Worm (Caenorhabditis elegans) whole organism, L2 larva: ENCODE results near the gene F10A3.12.

Source experiments
- C34F6.9 ChIP-seq: fragments of 150-350 bp; optimal IDR thresholded peaks from 2 replicates; lab custom pipeline; 2014; ENCODE audit warnings: missing biosample characterization, missing genetic modification characterization
- F13H6.1 ChIP-seq: sonication (generic microtip); optimal IDR thresholded peaks from 2 replicates; lab custom pipeline; 2016; ENCODE audit warnings: missing genetic modification characterization, missing compliant biosample characterization
- R02D3.7 ChIP-seq: fragments of 150-350 bp; optimal IDR thresholded peaks from 2 replicates; lab custom pipeline; 2014; ENCODE audit warnings: missing biosample characterization, missing genetic modification characterization
- Y55F3AM.14 ChIP-seq: fragments of 200-800 bp; sonication (Bioruptor generic); optimal IDR thresholded peaks from 2 replicates; lab custom pipeline; 2018; ENCODE audit warnings: mild to moderate bottlenecking, missing genetic modification characterization, missing compliant biosample characterization
- ZK546.5 ChIP-seq: sonication (generic microtip); optimal IDR thresholded peaks from 2 replicates; lab custom pipeline; 2017; ENCODE audit warnings: missing biosample characterization, missing genetic modification characterization
- alr-1 ChIP-seq: fragments of 150-350 bp; optimal IDR thresholded peaks from 2 replicates; lab custom pipeline; 2014; ENCODE audit warnings: missing biosample characterization, missing genetic modification characterization
- aly-2 ChIP-seq: fragments of 150-350 bp; optimal IDR thresholded peaks from 2 replicates; lab custom pipeline; 2014; ENCODE audit warnings: missing biosample characterization, missing genetic modification characterization
- ama-1 ChIP-seq: fragments of 150-350 bp; optimal IDR thresholded peaks from 2 replicates; lab custom pipeline; 2018; ENCODE audit warnings: inconsistent platforms
- blmp-1 ChIP-seq: sonication (generic microtip); optimal IDR thresholded peaks from 2 replicates; lab custom pipeline; 2017; ENCODE audit warnings: missing genetic modification characterization, mild to moderate bottlenecking, missing compliant biosample characterization, antibody characterized with exemption, moderate library complexity; ENCODE audit not compliant: insufficient read depth
- ceh-82 ChIP-seq: fragments of 150-350 bp; optimal IDR thresholded peaks from 2 replicates; lab custom pipeline; 2014; ENCODE audit warnings: missing biosample characterization, missing genetic modification characterization
- crh-2 ChIP-seq: sonication (generic microtip); optimal IDR thresholded peaks from 2 replicates; lab custom pipeline; 2017; ENCODE audit warnings: missing biosample characterization, missing genetic modification characterization
- elt-1 ChIP-seq: fragments of 150-350 bp; optimal IDR thresholded peaks from 2 replicates; lab custom pipeline; 2014; ENCODE audit warnings: missing biosample characterization, missing genetic modification characterization
- elt-3 ChIP-seq: sonication (generic microtip); optimal IDR thresholded peaks from 2 replicates; lab custom pipeline; 2017; ENCODE audit warnings: missing biosample characterization, missing genetic modification characterization
- fos-1 ChIP-seq: fragments of 150-350 bp; optimal IDR thresholded peaks from 2 replicates; lab custom pipeline; 2014; ENCODE audit warnings: missing biosample characterization, missing genetic modification characterization
- lin-39 ChIP-seq: fragments of 150-350 bp; optimal IDR thresholded peaks from 2 replicates; lab custom pipeline; 2014; ENCODE audit warnings: missing biosample characterization, missing genetic modification reagents, missing genetic modification characterization
- mbf-1 ChIP-seq: sonication (generic microtip); optimal IDR thresholded peaks from 2 replicates; lab custom pipeline; 2017; ENCODE audit warnings: missing biosample characterization, missing genetic modification characterization
- nhr-10 ChIP-seq: sonication (generic microtip); optimal IDR thresholded peaks from 2 replicates; lab custom pipeline; 2017; ENCODE audit warnings: missing biosample characterization, missing genetic modification characterization
- nhr-12 ChIP-seq: fragments of 150-350 bp; optimal IDR thresholded peaks from 2 replicates; lab custom pipeline; 2014; ENCODE audit warnings: missing biosample characterization, missing genetic modification characterization
- nhr-129 ChIP-seq: fragments of 150-350 bp; optimal IDR thresholded peaks from 2 replicates; lab custom pipeline; 2014; ENCODE audit warnings: missing biosample characterization, missing genetic modification characterization
- nhr-21 ChIP-seq: fragments of 150-350 bp; optimal IDR thresholded peaks from 2 replicates; lab custom pipeline; 2014; ENCODE audit warnings: missing biosample characterization, missing genetic modification characterization
- nhr-23 ChIP-seq: fragments of 150-350 bp; optimal IDR thresholded peaks from 2 replicates; lab custom pipeline; 2014; ENCODE audit warnings: missing biosample characterization, missing genetic modification reagents, missing genetic modification characterization
- nhr-237 ChIP-seq: fragments of 150-350 bp; optimal IDR thresholded peaks from 2 replicates; lab custom pipeline; 2014; ENCODE audit warnings: missing biosample characterization, missing genetic modification characterization
- nhr-25 ChIP-seq: fragments of 150-350 bp; sonication (generic microtip); optimal IDR thresholded peaks from 3 replicates; lab custom pipeline; 2014; ENCODE audit warnings: missing biosample characterization, missing genetic modification characterization
- nhr-6 ChIP-seq: fragments of 150-350 bp; optimal IDR thresholded peaks from 2 replicates; lab custom pipeline; 2014; ENCODE audit warnings: missing biosample characterization, missing genetic modification characterization
- nhr-77 ChIP-seq: fragments of 150-350 bp; optimal IDR thresholded peaks from 2 replicates; lab custom pipeline; 2014; ENCODE audit warnings: missing biosample characterization, missing genetic modification characterization
- peb-1 ChIP-seq: fragments of 150-350 bp; optimal IDR thresholded peaks from 2 replicates; lab custom pipeline; 2014; ENCODE audit warnings: missing biosample characterization, missing genetic modification characterization
- sem-4 ChIP-seq: fragments of 150-350 bp; optimal IDR thresholded peaks from 2 replicates; lab custom pipeline; 2014; ENCODE audit warnings: missing biosample characterization, missing genetic modification reagents, missing genetic modification characterization
- skn-1 ChIP-seq: sonication (generic microtip); optimal IDR thresholded peaks from 2 replicates; lab custom pipeline; 2017; ENCODE audit warnings: missing biosample characterization, missing genetic modification characterization
- sma-3 ChIP-seq: sonication (generic microtip); optimal IDR thresholded peaks from 2 replicates; lab custom pipeline; 2016; ENCODE audit warnings: missing genetic modification reagents, missing genetic modification characterization, missing compliant biosample characterization
- sma-9 ChIP-seq, 2 experiments: fragments of 150-350 bp in 1 of 2; sonication (generic microtip) in 1 of 2; optimal IDR thresholded peaks; 2 replicates each; lab custom pipeline; 2014 to 2016; ENCODE audit warnings: missing genetic modification characterization in 2 of 2, mild to moderate bottlenecking in 1 of 2, missing biosample characterization in 1 of 2, missing compliant biosample characterization in 1 of 2, missing genetic modification reagents in 1 of 2, moderate library complexity in 1 of 2
- snpc-4 ChIP-seq: fragments of 150-350 bp; optimal IDR thresholded peaks from 2 replicates; lab custom pipeline; 2014; ENCODE audit warnings: missing biosample characterization, missing genetic modification characterization
- unc-62 ChIP-seq: fragments of 150-350 bp; optimal IDR thresholded peaks from 2 replicates; lab custom pipeline; 2014; ENCODE audit warnings: missing biosample characterization, missing genetic modification reagents, missing genetic modification characterization
- zag-1 ChIP-seq: fragments of 150-350 bp; optimal IDR thresholded peaks from 2 replicates; lab custom pipeline; 2014; ENCODE audit warnings: missing biosample characterization, missing genetic modification characterization
- ztf-1 ChIP-seq: fragments of 200-800 bp; sonication (Bioruptor generic); conservative IDR thresholded peaks from 2 replicates; pipeline ENCODE4 v1.3.6; 2022; ENCODE audit warnings: missing genetic modification characterization, missing compliant biosample characterization
- ztf-4 ChIP-seq: fragments of 150-350 bp; optimal IDR thresholded peaks from 2 replicates; lab custom pipeline; 2014; ENCODE audit warnings: missing biosample characterization, missing genetic modification characterization

Gene F10A3.12

ce11 chrV:16182110-16182509 lies 18.3 kb downstream of the F10A3.12 start, which contains the start of gene srz-13:
TSS of gene srz-13 (plus strand) at chrV:16182410.
- no peak for TF ChIP-seq F13H6.1 (tag; lab: Kevin White, UChicago)
- TF ChIP-seq skn-1 = no peak
- no peak for TF ChIP-seq nhr-23 (tag; lab: Kevin White, UChicago)
- TF ChIP-seq nhr-25 = no peak
- TF ChIP-seq mbf-1 (tag; lab: Kevin White, UChicago) = no peak
- no peak for TF ChIP-seq unc-62 (GFP tag; lab: Kevin White, UChicago)
- TF ChIP-seq sem-4 (tag; lab: Kevin White, UChicago) = no peak
- TF ChIP-seq ama-1 = no peak
- TF ChIP-seq, all 48 proteins: peak for 0

DNA sequence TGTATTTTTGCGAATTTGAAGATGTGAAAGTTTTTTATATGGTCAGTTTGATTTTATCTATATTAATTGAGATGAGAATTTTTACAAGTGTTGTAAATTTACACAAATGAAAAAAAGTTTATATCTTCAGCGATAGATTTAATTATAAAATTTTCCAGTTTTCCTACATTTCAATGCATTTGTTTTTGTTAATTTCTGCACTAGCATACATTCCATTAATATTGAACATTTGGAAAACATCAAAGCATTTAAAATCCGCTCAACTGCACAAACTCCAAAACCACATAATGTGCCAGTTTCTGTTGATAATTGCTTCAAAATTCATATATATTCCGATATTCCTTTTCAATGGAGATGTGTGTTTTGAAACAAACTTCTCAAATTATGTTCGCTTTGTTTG lies 19.1 kb downstream of the F10A3.12 start, which contains the start of gene srh-277:
Gene srh-277, plus strand, starts transcription at position 301 of the 400 bp plus-strand sequence.
- no peak for TF ChIP-seq ztf-1 (GFP tag; lab: Robert Waterston, UW)
- TF ChIP-seq nhr-6 = no peak
- no peak for TF ChIP-seq C34F6.9 (tag; lab: Kevin White, UChicago)
- TF ChIP-seq Y55F3AM.14 (GFP tag; lab: Kevin White, UChicago) = no peak
- no peak for TF ChIP-seq peb-1
- TF ChIP-seq blmp-1 (tag; lab: Kevin White, UChicago) = no peak
- TF ChIP-seq nhr-25 = no peak
- TF ChIP-seq elt-3 (tag; lab: Kevin White, UChicago) = no peak
- no peak for TF ChIP-seq nhr-237 (tag; lab: Kevin White, UChicago)
- no peak for TF ChIP-seq unc-62 (GFP tag; lab: Kevin White, UChicago)
- TF ChIP-seq crh-2 (tag; lab: Kevin White, UChicago) = no peak
- no peak for TF ChIP-seq mbf-1 (tag; lab: Kevin White, UChicago)
- no peak for TF ChIP-seq nhr-10
- TF ChIP-seq nhr-129 = no peak
- TF ChIP-seq ceh-82 (tag; lab: Kevin White, UChicago) = no peak
- TF ChIP-seq sem-4 (tag; lab: Kevin White, UChicago) = no peak
- TF ChIP-seq snpc-4 (tag; lab: Kevin White, UChicago) = no peak
- TF ChIP-seq ztf-4 (tag; lab: Kevin White, UChicago) = no peak

ce11 chrV:16183357-16183756 lies 19.5 kb downstream of the F10A3.12 start, which contains the start of gene srz-14:
TSS of gene srz-14 (plus strand) at chrV:16183657.
- TF ChIP-seq sma-9 (GFP tag; optimal IDR thresholded peaks at IDR 0.05; lab: Kevin White, UChicago) (no peak), sma-9 (tag; optimal IDR thresholded peaks at IDR 0.05; lab: Kevin White, UChicago) (no peak), lin-39 (tag; lab: Kevin White, UChicago) (no peak), nhr-25 (no peak), elt-1 (no peak), fos-1 (tag; lab: Kevin White, UChicago) (no peak), nhr-21 (tag; lab: Kevin White, UChicago) (no peak), alr-1 (tag; lab: Kevin White, UChicago) (no peak), nhr-12 (tag; lab: Kevin White, UChicago) (no peak), C34F6.9 (tag; lab: Kevin White, UChicago) (no peak), nhr-77 (no peak), R02D3.7 (no peak), aly-2 (tag; lab: Kevin White, UChicago) (no peak)

DNA sequence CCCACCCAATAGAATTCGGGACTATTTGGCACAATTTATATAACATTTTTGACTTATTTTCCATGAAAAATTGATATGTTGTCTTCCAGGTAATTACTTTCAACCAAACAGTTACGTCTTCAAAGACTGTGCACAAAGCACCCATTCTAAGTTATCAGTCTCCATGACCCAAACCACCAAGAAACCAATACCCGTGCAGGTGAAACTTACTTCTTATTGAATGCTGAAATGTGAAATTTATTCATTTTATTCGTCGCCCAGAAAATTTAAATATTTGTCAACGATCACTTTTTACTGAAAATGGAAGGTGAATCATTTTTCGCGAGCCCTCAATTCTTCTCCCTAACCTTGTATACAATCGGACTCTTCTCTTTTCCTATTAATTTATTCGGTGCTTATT lies 26.7 kb downstream of the F10A3.12 start, which contains the start of gene srh-281:
Gene srh-281, plus strand, starts transcription at position 301 of the 400 bp plus-strand sequence.
- TF ChIP-seq ZK546.5 (tag; lab: Kevin White, UChicago) = no peak
- TF ChIP-seq mbf-1 (tag; lab: Kevin White, UChicago) = no peak
- no peak for TF ChIP-seq ceh-82 (tag; lab: Kevin White, UChicago)
- no peak for TF ChIP-seq peb-1
- TF ChIP-seq crh-2 (tag; lab: Kevin White, UChicago) = no peak
- TF ChIP-seq ztf-1 (GFP tag; lab: Robert Waterston, UW) = no peak
- no peak for TF ChIP-seq ama-1
- no peak for TF ChIP-seq zag-1 (tag; lab: Kevin White, UChicago)
- TF ChIP-seq, all 48 proteins: peak for 0

DNA sequence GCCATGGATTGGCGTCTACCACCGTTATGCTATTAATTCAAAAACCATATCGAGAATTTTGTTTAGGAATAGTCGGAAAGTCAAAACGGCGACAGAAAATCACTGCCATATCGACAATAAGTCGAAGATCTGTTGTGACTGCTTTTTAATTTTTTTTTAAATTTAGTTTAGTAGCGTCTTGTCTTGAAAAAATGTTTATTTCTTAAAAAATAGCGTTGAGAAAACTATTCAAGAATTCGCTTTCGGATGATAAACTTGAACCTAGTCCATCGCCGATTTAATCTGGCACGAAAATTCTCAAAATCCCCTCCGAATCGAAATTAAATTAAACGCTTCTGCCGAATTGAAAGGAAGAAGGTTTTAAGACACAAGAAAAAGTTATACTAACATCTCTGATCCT lies 28.3 kb downstream of the F10A3.12 start, which contains the start of gene srh-279:
Gene srh-279, plus strand, starts transcription at position 301 of the 400 bp plus-strand sequence.
- no peak for TF ChIP-seq aly-2 (tag; lab: Kevin White, UChicago)
- no peak for TF ChIP-seq sma-3
- TF ChIP-seq elt-3 (tag; lab: Kevin White, UChicago) = no peak
- TF ChIP-seq skn-1 = no peak
- no peak for TF ChIP-seq nhr-10
- no peak for TF ChIP-seq fos-1 (tag; lab: Kevin White, UChicago)
- TF ChIP-seq, all 48 proteins: peak for 0
